Fruit fly (Drosophila melanogaster) whole organism, embryonic: ENCODE data around the gene alpha-Man-Ia.

Source experiments
- ATbp ChIP-seq: fragments of 200-800 bp; sonication (Bioruptor generic); optimal IDR thresholded peaks from 2 replicates; lab custom pipeline; 2017; ENCODE audit warnings: missing biosample characterization, mild to moderate bottlenecking, missing genetic modification characterization, missing genetic modification reagents
- Atf-2 ChIP-seq: fragments of 200-800 bp; sonication (Bioruptor generic); optimal IDR thresholded peaks from 2 replicates; lab custom pipeline; 2016; ENCODE audit warnings: missing biosample characterization, missing genetic modification characterization
- Atf6 ChIP-seq: fragments of 200-800 bp; sonication (Bioruptor generic); IDR thresholded peaks from 2 replicates; pipeline ENCODE4 v1.3.6; 2022; ENCODE audit warnings: missing biosample characterization, missing genetic modification characterization
- B-H1 ChIP-seq: fragments of 200-800 bp; sonication (Bioruptor generic); IDR thresholded peaks from 3 replicates; pipeline ENCODE4 v1.3.6; 2022; ENCODE audit warnings: missing biosample characterization, missing genetic modification characterization
- Bteb2 ChIP-seq: fragments of 200-800 bp; sonication (Bioruptor generic); optimal IDR thresholded peaks from 2 replicates; lab custom pipeline; 2016; ENCODE audit warnings: missing biosample characterization, missing genetic modification characterization
- CG10543 ChIP-seq: fragments of 200-800 bp; sonication (Bioruptor generic); optimal IDR thresholded peaks from 3 replicates; lab custom pipeline; 2017; ENCODE audit warnings: missing biosample characterization, mild to moderate bottlenecking, missing genetic modification characterization, moderate library complexity
- CG10959 ChIP-seq: fragments of 200-800 bp; sonication (Bioruptor generic); IDR thresholded peaks from 2 replicates; pipeline ENCODE4 v1.3.6; 2022; ENCODE audit warnings: missing biosample characterization, missing genetic modification characterization
- CG11085 ChIP-seq: fragments of 200-800 bp; sonication (Bioruptor generic); IDR thresholded peaks from 2 replicates; pipeline ENCODE4 v1.3.6; 2022; ENCODE audit warnings: missing biosample characterization, missing genetic modification characterization
- CG11696 ChIP-seq: fragments of 200-800 bp; sonication (Bioruptor generic); IDR thresholded peaks from 2 replicates; pipeline ENCODE4 v1.3.6; 2022; ENCODE audit warnings: missing biosample characterization, missing genetic modification characterization
- CG11723 ChIP-seq: fragments of 200-800 bp; sonication (Bioruptor generic); optimal IDR thresholded peaks from 2 replicates; lab custom pipeline; 2017; ENCODE audit warnings: missing biosample characterization, mild to moderate bottlenecking, missing genetic modification characterization
- CG12744 ChIP-seq: fragments of 200-800 bp; sonication (Bioruptor generic); optimal IDR thresholded peaks from 2 replicates; lab custom pipeline; 2016; ENCODE audit warnings: missing biosample characterization, missing genetic modification characterization
- CG1603 ChIP-seq: fragments of 200-800 bp; sonication (Bioruptor generic); optimal IDR thresholded peaks from 2 replicates; lab custom pipeline; 2019; ENCODE audit warnings: missing biosample characterization, mild to moderate bottlenecking, missing genetic modification characterization, moderate library complexity
- CG16779 ChIP-seq: fragments of 200-800 bp; sonication (Bioruptor generic); IDR thresholded peaks from 2 replicates; pipeline ENCODE4 v1.3.6; 2022; ENCODE audit warnings: missing biosample characterization, missing genetic modification characterization
- CG17361 ChIP-seq: fragments of 200-800 bp; sonication (Bioruptor generic); IDR thresholded peaks from 3 replicates; pipeline ENCODE4 v1.3.6; 2022; ENCODE audit warnings: missing biosample characterization, missing genetic modification characterization
- CG17829 ChIP-seq: fragments of 200-800 bp; optimal IDR thresholded peaks from 2 replicates; lab custom pipeline; 2019; ENCODE audit warnings: missing biosample characterization, mild to moderate bottlenecking, missing genetic modification characterization, moderate library complexity
- CG2678 ChIP-seq: fragments of 200-800 bp; sonication (Bioruptor generic); optimal IDR thresholded peaks from 3 replicates; lab custom pipeline; 2019; ENCODE audit warnings: missing biosample characterization, mild to moderate bottlenecking, missing genetic modification characterization, moderate library complexity
- CG3995 ChIP-seq: fragments of 200-800 bp; sonication (Bioruptor generic); optimal IDR thresholded peaks from 3 replicates; lab custom pipeline; 2016; ENCODE audit warnings: missing biosample characterization, missing genetic modification characterization
- CG5245 ChIP-seq: fragments of 200-800 bp; sonication (Bioruptor generic); optimal IDR thresholded peaks from 3 replicates; lab custom pipeline; 2016; ENCODE audit warnings: missing biosample characterization, missing genetic modification characterization
- CG5953 ChIP-seq: fragments of 200-800 bp; sonication (Bioruptor generic); IDR thresholded peaks from 2 replicates; pipeline ENCODE4 v1.3.6; 2022; ENCODE audit warnings: missing biosample characterization, missing genetic modification characterization
- CG7786 ChIP-seq: fragments of 200-800 bp; sonication (Bioruptor generic); optimal IDR thresholded peaks from 2 replicates; lab custom pipeline; 2016; ENCODE audit warnings: missing biosample characterization, missing genetic modification characterization
- CG9215 ChIP-seq: fragments of 200-800 bp; sonication (Bioruptor generic); IDR thresholded peaks from 2 replicates; pipeline ENCODE4 v1.3.6; 2022; ENCODE audit warnings: missing biosample characterization, missing genetic modification characterization
- Doc3 ChIP-seq: fragments of 200-800 bp; sonication (Bioruptor generic); IDR thresholded peaks from 3 replicates; pipeline ENCODE4 v1.3.6; 2022; ENCODE audit warnings: missing biosample characterization, missing genetic modification characterization; ENCODE audit not compliant: partially characterized antibody
- Dref ChIP-seq: fragments of 200-800 bp; sonication (Bioruptor generic); IDR thresholded peaks from 2 replicates; pipeline ENCODE4 v1.3.6; 2022; ENCODE audit warnings: missing biosample characterization, missing genetic modification characterization
- ERR ChIP-seq: fragments of 200-800 bp; sonication (Bioruptor generic); optimal IDR thresholded peaks from 2 replicates; lab custom pipeline; 2016; ENCODE audit warnings: missing biosample characterization, missing genetic modification characterization
- Fer1 ChIP-seq: fragments of 200-800 bp; sonication (Bioruptor generic); optimal IDR thresholded peaks from 2 replicates; lab custom pipeline; 2017; ENCODE audit warnings: missing biosample characterization, mild to moderate bottlenecking, missing genetic modification characterization
- Gug ChIP-seq: fragments of 200-800 bp; sonication (Bioruptor generic); IDR thresholded peaks from 4 replicates; pipeline ENCODE4 v1.3.6; 2022; ENCODE audit warnings: missing biosample characterization, missing genetic modification characterization
- HLH3B ChIP-seq: fragments of 200-800 bp; sonication (Bioruptor generic); IDR thresholded peaks from 2 replicates; pipeline ENCODE4 v1.3.6; 2022; ENCODE audit warnings: missing biosample characterization, missing genetic modification characterization
- Hand ChIP-seq: fragments of 200-800 bp; sonication (Bioruptor generic); optimal IDR thresholded peaks from 2 replicates; lab custom pipeline; 2017; ENCODE audit warnings: mild to moderate bottlenecking, missing biosample characterization, missing genetic modification reagents, missing genetic modification characterization
- Jarid2 ChIP-seq: fragments of 200-800 bp; sonication (Bioruptor generic); optimal IDR thresholded peaks from 3 replicates; lab custom pipeline; 2017; ENCODE audit warnings: mild to moderate bottlenecking, missing biosample characterization, missing genetic modification reagents, missing genetic modification characterization
- Med ChIP-seq: fragments of 200-800 bp; sonication (Bioruptor generic); peaks from one replicate; lab custom pipeline; 2016; ENCODE audit warnings: missing biosample characterization, missing genetic modification characterization, mild to moderate bottlenecking, inconsistent platforms, moderate library complexity
- NC2α ChIP-seq: fragments of 200-800 bp; sonication (Bioruptor generic); optimal IDR thresholded peaks from 2 replicates; lab custom pipeline; 2016; ENCODE audit warnings: missing biosample characterization, missing genetic modification characterization
- NC2β ChIP-seq: fragments of 200-800 bp; sonication (Bioruptor generic); optimal IDR thresholded peaks from 2 replicates; lab custom pipeline; 2016; ENCODE audit warnings: missing biosample characterization, missing genetic modification characterization
- Neu2 ChIP-seq: fragments of 200-800 bp; sonication (Bioruptor generic); optimal IDR thresholded peaks from 3 replicates; lab custom pipeline; 2016; ENCODE audit warnings: missing biosample characterization, missing genetic modification characterization, borderline replicate concordance
- NfI ChIP-seq: fragments of 200-800 bp; sonication (Bioruptor generic); optimal IDR thresholded peaks from 3 replicates; lab custom pipeline; 2018; ENCODE audit warnings: missing biosample characterization, mild to moderate bottlenecking, missing genetic modification characterization, moderate library complexity
- Oli ChIP-seq: fragments of 200-800 bp; sonication (Bioruptor generic); optimal IDR thresholded peaks from 2 replicates; lab custom pipeline; 2018; ENCODE audit warnings: missing biosample characterization, mild to moderate bottlenecking, missing genetic modification characterization, moderate library complexity
- Sox102F ChIP-seq: fragments of 200-800 bp; sonication (Bioruptor generic); optimal IDR thresholded peaks from 2 replicates; lab custom pipeline; 2018; ENCODE audit warnings: missing biosample characterization, mild to moderate bottlenecking, missing genetic modification characterization, moderate library complexity
- caup ChIP-seq: fragments of 200-800 bp; sonication (Bioruptor generic); optimal IDR thresholded peaks from 3 replicates; lab custom pipeline; 2017; ENCODE audit warnings: missing biosample characterization, mild to moderate bottlenecking, missing genetic modification characterization, moderate library complexity; ENCODE audit not compliant: severe bottlenecking
- chinmo ChIP-seq: fragments of 200-800 bp; sonication (Bioruptor generic); IDR thresholded peaks from 4 replicates; pipeline ENCODE4 v1.3.6; 2022; ENCODE audit warnings: missing biosample characterization, missing genetic modification characterization; ENCODE audit not compliant: partially characterized antibody
- crol ChIP-seq: fragments of 200-800 bp; sonication (Bioruptor generic); IDR thresholded peaks from 2 replicates; pipeline ENCODE4 v1.3.6; 2022; ENCODE audit warnings: missing biosample characterization, missing genetic modification characterization
- dimm ChIP-seq: fragments of 200-800 bp; sonication (Bioruptor generic); IDR thresholded peaks from 2 replicates; pipeline ENCODE4 v1.3.6; 2022; ENCODE audit warnings: missing biosample characterization, missing genetic modification characterization
- ind ChIP-seq: fragments of 200-800 bp; sonication (Bioruptor generic); optimal IDR thresholded peaks from 3 replicates; lab custom pipeline; 2016; ENCODE audit warnings: missing biosample characterization, missing genetic modification characterization
- luna ChIP-seq: fragments of 200-800 bp; sonication (Bioruptor generic); optimal IDR thresholded peaks from 2 replicates; lab custom pipeline; 2016; ENCODE audit warnings: missing biosample characterization, missing genetic modification characterization
- odd ChIP-seq: fragments of 200-800 bp; sonication (Bioruptor generic); optimal IDR thresholded peaks from 2 replicates; lab custom pipeline; 2017; ENCODE audit warnings: missing biosample characterization, mild to moderate bottlenecking, missing genetic modification characterization
- pfk ChIP-seq: fragments of 200-800 bp; sonication (Bioruptor generic); optimal IDR thresholded peaks from 2 replicates; lab custom pipeline; 2018; ENCODE audit warnings: missing biosample characterization, mild to moderate bottlenecking, missing genetic modification characterization, moderate library complexity
- row ChIP-seq: fragments of 200-800 bp; sonication (Bioruptor generic); IDR thresholded peaks from 3 replicates; pipeline ENCODE4 v1.3.6; 2022; ENCODE audit warnings: missing biosample characterization, missing genetic modification characterization
- sc ChIP-seq, 3 experiments: fragments of >200 bp in 2 of 3; fragments of 200-800 bp in 1 of 3; sonication (Bioruptor generic) in 1 of 3; optimal IDR thresholded peaks; 2 replicates in 2 of 3; 3 replicates in 1 of 3; lab custom pipeline; 2017; ENCODE audit warnings: mild to moderate bottlenecking in 1 of 3, missing biosample characterization in 1 of 3, missing genetic modification characterization in 1 of 3, missing genetic modification reagents in 1 of 3
- sens ChIP-seq: fragments of 200-800 bp; sonication (Bioruptor generic); peaks from one replicate; lab custom pipeline; 2016; ENCODE audit warnings: missing biosample characterization, missing genetic modification characterization
- sug ChIP-seq: fragments of 200-800 bp; optimal IDR thresholded peaks from 2 replicates; lab custom pipeline; 2019; ENCODE audit warnings: missing biosample characterization, mild to moderate bottlenecking, missing genetic modification characterization, moderate library complexity
- tna ChIP-seq: fragments of 200-800 bp; sonication (Bioruptor generic); IDR thresholded peaks from 2 replicates; pipeline ENCODE4 v1.3.6; 2022; ENCODE audit warnings: missing biosample characterization, missing genetic modification characterization; ENCODE audit not compliant: partially characterized antibody
- wek ChIP-seq: fragments of 200-800 bp; sonication (Bioruptor generic); optimal IDR thresholded peaks from 3 replicates; lab custom pipeline; 2018; ENCODE audit warnings: missing biosample characterization, mild to moderate bottlenecking, missing genetic modification characterization, moderate library complexity

alpha-Man-Ia gene

dm6 chrX:10322292-10322691 lies 3.5 kb downstream of the alpha-Man-Ia start (continued):
- peak; percentile 18 for TF ChIP-seq sens (GFP tag; lab: Kevin White, UChicago)
- TF ChIP-seq sc (optimal IDR thresholded peaks at IDR 0.05; lab: Kevin White, UChicago): no peak
- no peak for TF ChIP-seq sc (GFP tag; optimal IDR thresholded peaks at IDR 0.05; lab: Kevin White, UChicago)
- TF ChIP-seq sug (tag; lab: Kevin White, UChicago): peak; percentile 23
- TF ChIP-seq CG9215 (GFP tag; lab: Robert Waterston, UW): no peak
- TF ChIP-seq CG5245 (GFP tag; lab: Kevin White, UChicago): no peak
- TF ChIP-seq Med (GFP tag; lab: Kevin White, UChicago): peak; percentile 62
- no peak for TF ChIP-seq Atf-2
- no peak for TF ChIP-seq ind (GFP tag; lab: Kevin White, UChicago)
- TF ChIP-seq Doc3 (GFP tag; lab: Robert Waterston, UW): no peak
- TF ChIP-seq odd (GFP tag; lab: Kevin White, UChicago): no peak
- no peak for TF ChIP-seq NC2β
- TF ChIP-seq NC2α (GFP tag; lab: Kevin White, UChicago): no peak
- 0 out of 4 replicates have a peak, but pooled peaks have one; percentile 6 for TF ChIP-seq chinmo (GFP tag; lab: Robert Waterston, UW)
- no peak for TF ChIP-seq caup
- no peak for TF ChIP-seq CG16779 (GFP tag; lab: Robert Waterston, UW)

dm6 chrX:10320425-10320978 lies 5.3 kb downstream of the alpha-Man-Ia start:
- TF ChIP-seq CG7786 (GFP tag; lab: Kevin White, UChicago) (no peak), ERR (GFP tag; lab: Kevin White, UChicago) (no peak), Gug (GFP tag; lab: Robert Waterston, UW) (no peak), Dref (no peak), Oli (peak; percentile 41), CG12744 (GFP tag; lab: Kevin White, UChicago) (no peak), CG10959 (GFP tag; lab: Robert Waterston, UW) (no peak), Bteb2 (GFP tag; lab: Kevin White, UChicago) (no peak), luna (no peak), Neu2 (no peak), CG1603 (tag; lab: Kevin White, UChicago) (no peak), crol (GFP tag; lab: Robert Waterston, UW) (no peak), HLH3B (GFP tag; lab: Robert Waterston, UW) (no peak), dimm (no peak), ATbp (GFP tag; lab: Kevin White, UChicago) (peak; percentile 39), Jarid2 (no peak), wek (GFP tag; lab: Kevin White, UChicago) (no peak), CG17829 (tag; lab: Kevin White, UChicago) (peak; percentile 15), tna (GFP tag; lab: Robert Waterston, UW) (no peak), B-H1 (no peak), CG5953 (no peak), Hand (no peak), CG11085 (GFP tag; lab: Robert Waterston, UW) (no peak), pfk (GFP tag; lab: Kevin White, UChicago) (no peak), CG11696 (GFP tag; lab: Robert Waterston, UW) (no peak), Atf-2 (no peak), Atf6 (GFP tag; lab: Robert Waterston, UW) (peak; percentile 49), CG2678 (tag; lab: Kevin White, UChicago) (peak; percentile 50), NfI (GFP tag; lab: Kevin White, UChicago) (no peak), CG17361 (GFP tag; lab: Robert Waterston, UW) (no peak), Sox102F (GFP tag; lab: Kevin White, UChicago) (peak; percentile 26), Fer1 (peak; percentile 31), CG3995 (GFP tag; lab: Kevin White, UChicago) (no peak), row (GFP tag; lab: Robert Waterston, UW) (peak; percentile 27; the same call in 1 of the 3 replicates), CG10543 (GFP tag; lab: Kevin White, UChicago) (no peak), CG11723 (GFP tag; lab: Kevin White, UChicago) (peak; percentile 31)
